Fruit fly (Drosophila melanogaster) whole organism, larva: ENCODE results near the gene eIF3e.

Source experiments
- noc ChIP-seq: fragments of 200-800 bp; sonication (Bioruptor generic); optimal IDR thresholded peaks from 3 replicates; lab custom pipeline; 2019; ENCODE audit warnings: missing biosample characterization, mild to moderate bottlenecking, missing genetic modification characterization, moderate library complexity

The eIF3e gene

DNA sequence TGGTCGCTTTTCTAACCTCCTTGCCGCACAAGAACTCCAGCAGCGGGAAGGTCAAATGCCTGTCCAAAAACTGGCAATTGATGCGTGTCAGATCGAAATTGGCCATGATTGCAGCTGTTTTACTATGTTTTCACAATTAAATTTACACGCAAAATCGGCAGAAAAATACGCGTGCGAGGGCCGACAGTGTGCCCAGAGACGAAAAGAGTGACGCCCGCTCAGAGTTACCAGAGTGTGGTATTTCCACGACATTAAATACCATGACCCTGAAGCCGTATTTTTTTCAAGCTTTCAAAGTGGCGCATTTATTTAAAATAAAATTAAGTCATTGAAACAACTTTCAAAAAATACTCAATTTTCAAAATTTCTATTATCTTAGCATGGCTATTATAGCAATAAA lies at the start of gene eIF3e:
TSS of gene eIF3e (minus strand) at position 214 of the 400 bp plus-strand sequence.
- no peak for TF ChIP-seq noc (tag; lab: Kevin White, UChicago)

DNA sequence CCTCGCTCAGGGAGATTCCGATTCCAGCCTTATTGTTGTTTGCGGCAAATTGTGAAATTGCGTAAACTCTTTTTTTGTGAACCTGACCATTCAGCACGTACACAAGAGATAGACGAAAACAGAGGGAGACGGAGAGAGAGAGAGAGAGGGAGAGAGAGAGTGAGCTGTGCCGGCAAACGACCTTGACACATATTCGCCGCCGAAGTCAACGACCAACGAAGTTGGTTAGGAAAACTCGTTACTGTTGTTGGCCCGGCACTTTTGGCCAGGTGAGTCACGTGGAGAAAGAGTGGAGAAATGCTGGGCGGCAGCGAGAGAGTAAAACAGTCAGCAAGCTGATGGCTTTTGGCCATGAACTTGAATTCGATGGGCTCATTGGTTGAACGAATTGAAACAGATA lies 43.2 kb upstream of the eIF3e start:
- no peak for TF ChIP-seq noc (tag; lab: Kevin White, UChicago)

DNA sequence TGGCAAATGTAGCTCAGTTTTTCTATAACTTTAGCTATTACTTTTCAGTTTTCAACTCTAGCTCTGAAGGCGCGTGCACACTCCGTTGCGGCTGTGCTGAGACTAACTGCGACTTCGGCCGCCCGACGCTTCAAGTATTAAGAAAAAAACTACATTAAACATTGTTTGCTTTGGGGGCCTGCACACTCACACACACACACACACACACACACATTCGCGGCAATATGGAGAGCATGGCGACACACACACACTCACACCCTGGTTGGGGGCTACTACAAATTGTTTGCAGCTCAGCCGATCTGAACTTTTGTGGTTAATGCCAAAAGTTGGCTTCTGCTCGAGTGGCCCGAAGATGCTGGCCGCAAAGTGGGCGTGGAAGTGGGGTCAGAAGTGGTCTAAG lies 42.2 kb upstream of the eIF3e start, which contains the start of gene CG13024:
TSS of gene CG13024 (minus strand) at position 108 of the 400 bp plus-strand sequence.
- no peak for TF ChIP-seq noc (tag; lab: Kevin White, UChicago)

DNA sequence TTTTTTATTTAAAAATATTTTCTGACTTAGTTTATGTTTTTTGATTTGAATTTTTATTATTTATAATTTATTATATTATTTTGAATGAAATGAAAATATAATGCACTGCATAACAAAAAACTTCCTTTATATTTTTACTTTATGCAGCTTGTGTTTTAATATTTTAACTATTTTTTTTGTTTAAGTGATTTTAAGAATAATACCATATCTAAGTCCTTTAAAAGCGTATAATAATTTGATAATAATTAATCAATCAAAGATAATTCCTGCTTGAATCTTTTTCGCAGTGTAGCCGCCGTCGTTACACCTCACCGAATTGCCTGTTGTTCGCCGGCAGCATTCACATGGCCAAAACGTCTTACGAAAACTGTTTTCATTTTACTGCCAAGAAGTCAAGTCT lies 38.5 kb upstream of the eIF3e start:
- TF ChIP-seq noc (tag; lab: Kevin White, UChicago) = no peak

DNA sequence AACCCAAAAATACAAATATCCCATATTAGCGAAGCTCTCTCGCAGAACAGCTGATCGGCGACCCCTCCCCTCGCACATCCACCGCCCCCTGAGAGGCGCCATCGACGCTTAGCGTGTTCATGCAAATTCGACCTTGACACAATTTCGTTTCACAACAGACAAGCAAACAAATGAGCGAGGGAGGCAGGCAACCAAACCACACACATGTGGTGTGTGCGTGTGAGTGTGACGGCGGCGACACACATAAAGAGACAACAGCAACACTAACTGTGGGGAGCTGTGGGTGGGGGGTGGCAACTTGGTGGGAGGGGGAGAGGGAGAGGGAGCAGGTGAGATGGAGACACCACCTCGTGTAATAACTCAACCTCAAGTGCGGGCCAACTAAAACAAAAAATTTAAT lies 38.0 kb upstream of the eIF3e start:
- no peak for TF ChIP-seq noc (tag; lab: Kevin White, UChicago)

DNA sequence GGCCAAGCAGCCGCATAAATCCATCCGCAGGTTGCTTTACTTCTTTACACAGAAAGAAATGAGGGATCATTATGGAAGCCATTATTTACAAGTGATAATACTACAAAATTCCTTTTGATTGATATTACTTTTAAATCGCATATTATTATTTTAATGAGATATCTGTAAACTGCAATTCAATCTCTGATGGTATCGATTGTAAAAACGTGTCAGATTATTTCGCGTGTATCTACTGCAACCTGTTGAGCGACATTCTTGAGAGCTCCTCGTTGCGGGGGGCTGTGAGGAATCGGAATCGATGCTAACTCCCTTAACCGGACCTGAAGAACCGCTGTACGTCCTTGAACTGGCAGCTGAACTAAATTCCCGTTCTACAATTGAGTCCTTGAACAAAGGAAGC lies 31.3 kb upstream of the eIF3e start:
- no peak for TF ChIP-seq noc (tag; lab: Kevin White, UChicago)

DNA sequence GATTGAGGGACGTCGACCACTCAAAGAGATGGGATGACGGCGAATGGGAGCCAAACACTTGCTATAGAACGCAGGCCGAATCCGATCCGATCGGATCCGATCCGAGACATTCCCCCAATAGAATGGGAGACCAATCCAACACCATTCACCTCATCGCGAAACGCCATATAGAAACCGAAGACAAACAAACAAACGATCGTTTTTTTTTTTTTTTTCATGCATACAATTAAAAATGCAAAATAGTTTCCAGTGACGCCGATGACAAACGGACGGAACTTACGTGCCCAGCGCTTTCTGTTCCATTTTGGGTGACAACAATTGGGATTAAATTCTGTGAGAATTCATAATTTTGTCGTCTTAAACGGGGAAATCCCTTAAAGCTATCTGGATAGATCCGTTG lies 27.2 kb upstream of the eIF3e start:
- no peak for TF ChIP-seq noc (tag; lab: Kevin White, UChicago)

DNA sequence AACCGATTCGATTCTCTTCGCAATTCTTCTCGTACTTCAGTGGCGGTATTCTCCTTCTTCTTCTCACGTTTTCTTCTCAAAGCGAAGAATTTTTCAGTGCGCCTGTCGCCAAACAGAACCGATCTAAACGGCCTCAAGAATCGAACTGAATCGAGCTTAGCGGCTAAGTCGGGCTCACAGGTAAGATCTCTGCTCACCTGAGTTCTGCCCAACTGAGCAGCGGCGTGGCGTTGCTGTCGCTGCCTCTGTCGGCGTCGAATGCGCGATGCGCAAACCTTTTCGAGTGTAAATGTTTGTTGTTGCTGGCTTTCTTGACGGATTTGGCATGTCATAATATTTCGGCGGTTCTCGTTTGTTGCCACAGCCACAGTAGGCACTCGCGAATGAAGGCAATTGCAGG lies 25.2 kb upstream of the eIF3e start:
- peak; percentile 25 for TF ChIP-seq noc (tag; lab: Kevin White, UChicago)

DNA sequence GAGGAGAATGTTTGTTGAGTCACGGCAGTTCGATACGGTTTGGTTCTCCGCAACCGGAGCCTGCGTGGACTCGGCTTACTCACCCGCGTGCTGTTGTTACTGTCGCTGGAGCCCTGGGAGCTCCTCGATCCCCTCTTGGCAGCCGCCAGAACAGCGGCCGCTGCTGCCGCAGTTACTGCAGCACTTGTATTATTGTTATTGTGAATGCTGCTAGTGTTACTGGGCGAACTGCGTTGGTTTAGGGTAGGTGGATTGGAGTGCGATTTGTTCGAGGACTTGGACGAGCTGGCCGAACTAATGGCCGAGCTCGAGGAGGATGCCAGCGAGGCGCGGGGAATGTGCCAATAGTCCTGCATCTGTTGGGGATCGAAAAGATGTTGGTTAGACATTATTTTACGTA lies 23.8 kb upstream of the eIF3e start:
- TF ChIP-seq noc (tag; lab: Kevin White, UChicago) = no peak

DNA sequence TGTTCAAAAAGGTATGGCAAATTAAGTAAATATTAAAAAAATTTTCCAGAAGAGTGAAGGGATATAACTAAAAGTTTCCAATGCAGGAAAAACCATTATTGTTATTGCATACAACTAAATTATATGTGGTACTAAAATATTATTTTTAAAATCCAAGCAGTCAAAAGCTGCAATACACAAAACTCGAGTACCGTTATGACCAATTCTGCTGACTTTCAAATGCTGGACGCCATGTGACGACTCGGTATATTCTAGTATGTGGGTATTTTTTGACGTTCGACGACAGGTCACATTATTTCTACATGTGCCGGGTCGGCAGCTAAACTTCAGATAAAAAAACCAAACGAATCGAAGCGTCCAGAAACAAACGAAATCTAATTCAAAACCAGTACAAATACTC lies 21.4 kb upstream of the eIF3e start:
- no peak for TF ChIP-seq noc (tag; lab: Kevin White, UChicago)

DNA sequence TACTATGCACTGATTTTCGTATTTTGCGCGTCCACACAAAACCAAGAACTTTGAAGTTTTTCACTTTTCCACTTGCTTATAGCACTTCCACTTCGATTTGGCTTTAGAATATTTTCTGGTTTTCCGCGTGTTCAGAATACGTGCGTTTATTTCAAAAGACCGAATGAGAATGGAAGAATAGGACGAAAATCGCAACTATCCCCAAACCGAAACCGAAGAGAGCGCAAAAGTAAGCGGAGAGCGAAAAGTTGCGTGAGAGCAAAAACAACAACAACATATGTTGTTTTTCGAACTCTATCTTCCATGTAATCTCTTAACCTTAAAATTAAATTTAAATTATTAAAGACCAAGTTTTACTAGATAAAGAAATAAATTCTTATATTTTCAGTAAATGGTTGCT lies 20.8 kb upstream of the eIF3e start, which contains the start of gene CG9674:
TSS of gene CG9674 (minus strand) at position 174 of the 400 bp plus-strand sequence.
- no peak for TF ChIP-seq noc (tag; lab: Kevin White, UChicago)

DNA sequence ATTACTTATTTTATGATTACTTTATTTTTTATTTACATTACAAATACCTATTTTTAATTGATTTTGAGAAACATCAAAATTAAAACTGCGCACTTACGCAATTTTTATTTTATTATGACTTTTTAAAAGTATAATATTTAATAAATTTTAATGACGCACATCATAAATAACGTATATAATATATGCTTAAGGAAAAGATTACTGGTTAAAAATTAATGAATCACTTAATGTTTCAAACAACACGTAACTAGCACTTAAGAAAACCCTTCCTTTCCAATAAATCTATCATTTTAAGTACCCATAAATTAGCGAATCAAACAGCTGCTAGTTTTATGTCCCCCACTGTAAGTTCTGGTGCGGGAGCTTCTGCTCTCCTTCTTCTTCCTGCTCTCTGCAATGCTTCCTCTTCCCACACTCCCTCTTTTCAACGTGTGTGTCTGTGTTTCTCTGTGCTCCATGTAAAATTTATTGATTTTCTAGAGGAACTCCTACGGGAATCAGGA lies 20.1 kb upstream of the eIF3e start:
- TF ChIP-seq noc (tag; lab: Kevin White, UChicago) = peak; percentile 68

DNA sequence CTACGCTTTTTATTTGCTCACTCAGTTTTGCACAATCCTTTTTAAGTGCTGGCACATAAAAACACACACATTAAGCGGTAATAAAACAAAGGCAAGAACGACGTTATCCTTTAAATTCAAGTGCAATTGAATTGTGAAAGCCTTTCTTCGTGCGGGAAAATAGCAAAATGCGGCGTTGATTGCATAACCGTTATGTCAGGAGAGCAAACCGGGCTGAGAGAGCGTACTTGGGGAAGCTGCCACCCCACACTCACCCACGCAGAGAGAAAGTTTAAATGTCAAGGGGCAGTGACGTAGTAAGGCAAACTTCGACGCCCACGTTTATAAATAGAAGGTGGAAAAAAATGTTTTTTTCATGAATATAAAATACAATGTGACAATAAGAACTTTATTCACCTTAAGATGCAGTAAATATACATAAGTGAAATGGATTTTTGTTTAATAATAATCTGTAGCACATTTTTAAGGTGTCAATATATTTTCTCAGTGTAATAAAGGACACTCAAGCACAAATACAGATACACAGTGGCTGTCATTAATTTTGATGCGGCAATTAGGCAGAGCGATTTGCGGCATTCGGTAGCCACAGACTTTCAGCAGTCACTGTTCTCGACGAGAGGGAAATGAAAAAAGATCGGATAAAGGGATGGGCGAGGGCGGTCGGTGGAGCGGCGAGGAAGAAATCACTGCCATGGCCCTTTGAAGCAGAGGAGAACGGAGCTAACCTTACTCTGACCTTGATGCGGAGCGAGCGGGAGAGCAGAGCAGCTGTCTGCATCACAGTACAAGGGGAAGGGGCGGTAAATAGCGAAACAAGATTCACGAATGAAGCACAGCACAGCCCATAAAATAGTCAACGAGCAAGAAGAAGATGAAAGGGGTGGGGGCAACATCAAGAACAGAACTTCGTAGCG lies 19.3 kb upstream of the eIF3e start:
- TF ChIP-seq noc (tag; lab: Kevin White, UChicago) = peak; percentile 13

DNA sequence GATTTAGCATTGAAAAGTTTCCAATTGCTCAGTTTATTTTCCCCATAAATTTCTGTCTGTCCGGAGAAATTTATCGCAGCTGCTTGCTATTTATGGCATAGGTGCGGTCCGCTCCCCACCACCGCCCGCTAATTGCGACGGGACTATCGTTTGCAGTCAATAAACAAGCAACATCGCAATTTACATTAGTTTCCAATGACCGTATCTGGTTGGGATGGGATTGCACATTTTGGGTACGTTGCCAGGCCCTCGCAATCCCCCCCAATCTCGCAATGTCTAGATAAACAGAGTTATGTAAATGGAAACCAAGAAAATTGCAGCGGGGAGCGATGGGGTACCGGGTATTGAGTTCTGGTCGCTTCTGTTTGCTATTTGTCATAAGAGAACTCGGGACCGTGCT lies 17.9 kb upstream of the eIF3e start, which contains the start of gene nudC:
TSS of gene nudC (plus strand) at position 368 of the 400 bp plus-strand sequence.
- peak; percentile 60 for TF ChIP-seq noc (tag; lab: Kevin White, UChicago)

DNA sequence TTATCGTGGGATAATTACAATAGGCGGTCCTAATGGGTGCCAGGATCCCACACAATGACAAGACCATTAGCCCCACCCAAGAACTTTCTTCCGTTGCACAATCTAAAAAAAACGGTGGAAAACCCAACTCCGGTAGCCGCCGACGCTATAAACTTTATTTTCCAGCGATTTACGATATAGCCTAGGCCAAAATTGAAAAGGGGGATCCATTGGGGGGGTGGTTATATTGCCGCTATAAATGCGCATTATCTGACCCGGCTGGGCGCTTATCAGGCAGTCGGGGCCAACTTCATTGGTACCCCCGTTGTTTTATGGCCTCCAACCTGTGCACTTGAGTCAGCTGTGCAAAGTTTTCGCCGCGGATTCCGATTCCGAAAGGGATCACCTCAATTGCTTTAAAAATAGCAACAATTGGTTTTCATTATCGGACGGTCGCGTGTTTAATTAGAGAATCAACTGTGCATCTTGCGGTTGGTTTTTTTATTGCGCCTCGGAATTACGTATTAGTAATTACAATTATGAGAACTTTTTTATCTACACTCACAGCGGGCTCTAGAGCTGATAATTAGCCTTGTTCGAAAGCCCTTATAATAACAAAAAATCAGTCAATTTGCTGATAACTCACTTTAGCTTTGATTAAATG lies 17.1 kb upstream of the eIF3e start:
- peak; percentile 74 for TF ChIP-seq noc (tag; lab: Kevin White, UChicago)

DNA sequence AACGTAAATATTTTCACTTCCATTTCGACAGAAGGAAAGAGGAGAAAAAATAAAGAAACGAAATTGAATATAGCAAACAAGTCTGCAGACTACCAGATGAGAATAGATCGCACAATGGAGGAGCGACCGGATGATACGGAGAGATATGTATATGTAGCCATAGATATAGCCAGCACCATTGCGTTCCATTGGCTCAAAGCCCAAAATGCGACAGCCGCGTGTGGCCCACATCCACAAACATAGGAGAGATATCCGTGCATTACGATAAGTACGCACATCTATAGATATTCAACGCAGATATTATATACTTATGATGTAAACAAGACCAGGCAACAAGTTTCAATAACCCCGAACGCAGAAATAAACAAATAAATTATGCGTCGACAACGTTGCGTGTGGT lies 16.5 kb upstream of the eIF3e start:
- TF ChIP-seq noc (tag; lab: Kevin White, UChicago) = no peak
